Fruit fly (Drosophila melanogaster) whole organism, prepupa: ENCODE data around the gene CG11768.

Experiments
- Blimp-1 ChIP-seq: fragments of 200-800 bp; sonication (Bioruptor generic); optimal IDR thresholded peaks from 3 replicates; lab custom pipeline; 2017; ENCODE audit warnings: missing biosample characterization, missing genetic modification characterization, mild to moderate bottlenecking, moderate library complexity, missing genetic modification reagents
- CG11294 ChIP-seq: fragments of 200-800 bp; sonication (Bioruptor generic); IDR thresholded peaks from 2 replicates; pipeline ENCODE4 v1.3.6; 2022; ENCODE audit warnings: missing biosample characterization, missing genetic modification characterization
- CG11762 ChIP-seq: fragments of 200-800 bp; sonication (Bioruptor generic); optimal IDR thresholded peaks from 3 replicates; lab custom pipeline; 2016; ENCODE audit warnings: missing biosample characterization, missing genetic modification characterization; ENCODE audit not compliant: insufficient read depth
- CG11902 ChIP-seq: fragments of 200-800 bp; sonication (Bioruptor generic); optimal IDR thresholded peaks from 3 replicates; lab custom pipeline; 2016; ENCODE audit warnings: missing biosample characterization, missing genetic modification characterization
- CG15336 ChIP-seq: fragments of 200-800 bp; sonication (Bioruptor generic); IDR thresholded peaks from 2 replicates; pipeline ENCODE4 v1.3.6; 2022; ENCODE audit warnings: missing biosample characterization, missing genetic modification characterization
- CG3032 ChIP-seq: fragments of 200-800 bp; optimal IDR thresholded peaks from 2 replicates; lab custom pipeline; 2019; ENCODE audit warnings: missing biosample characterization, mild to moderate bottlenecking, missing genetic modification characterization, moderate library complexity
- CG31627 ChIP-seq: fragments of 200-800 bp; sonication (Bioruptor generic); optimal IDR thresholded peaks from 3 replicates; lab custom pipeline; 2016; ENCODE audit warnings: missing biosample characterization, missing genetic modification characterization
- CG34406 ChIP-seq: fragments of 200-800 bp; sonication (Bioruptor generic); optimal IDR thresholded peaks from 3 replicates; lab custom pipeline; 2016; ENCODE audit warnings: missing biosample characterization, missing genetic modification characterization
- CG4318 ChIP-seq: fragments of 200-800 bp; sonication (Bioruptor generic); optimal IDR thresholded peaks from 3 replicates; lab custom pipeline; 2017; ENCODE audit warnings: missing biosample characterization, mild to moderate bottlenecking, missing genetic modification characterization
- CG6163 ChIP-seq: fragments of 200-800 bp; sonication (Bioruptor generic); IDR thresholded peaks from 3 replicates; pipeline ENCODE4 v1.3.6; 2022; ENCODE audit warnings: missing biosample characterization, missing genetic modification characterization
- CG6276 ChIP-seq: fragments of 200-800 bp; sonication (Bioruptor generic); optimal IDR thresholded peaks from 2 replicates; lab custom pipeline; 2017; ENCODE audit warnings: missing biosample characterization, mild to moderate bottlenecking, missing genetic modification characterization
- CG6792 ChIP-seq: fragments of 200-800 bp; sonication (Bioruptor generic); optimal IDR thresholded peaks from 3 replicates; lab custom pipeline; 2016; ENCODE audit warnings: missing biosample characterization, missing genetic modification characterization
- CG7368 ChIP-seq: fragments of 200-800 bp; sonication (Bioruptor generic); optimal IDR thresholded peaks from 3 replicates; lab custom pipeline; 2016; ENCODE audit warnings: missing biosample characterization, missing genetic modification characterization
- CG8119 ChIP-seq: fragments of 200-800 bp; sonication (Bioruptor generic); IDR thresholded peaks from 3 replicates; pipeline ENCODE4 v1.3.6; 2022; ENCODE audit warnings: missing biosample characterization, missing genetic modification characterization
- CG8319 ChIP-seq: fragments of 200-800 bp; sonication (Bioruptor generic); optimal IDR thresholded peaks from 3 replicates; lab custom pipeline; 2016; ENCODE audit warnings: missing biosample characterization, missing genetic modification characterization
- CG8632 ChIP-seq: fragments of 200-800 bp; sonication (Bioruptor generic); optimal IDR thresholded peaks from 3 replicates; lab custom pipeline; 2016; ENCODE audit warnings: missing biosample characterization, missing genetic modification characterization
- CG9139 ChIP-seq: fragments of 200-800 bp; sonication (Bioruptor generic); optimal IDR thresholded peaks from 3 replicates; lab custom pipeline; 2017; ENCODE audit warnings: missing biosample characterization, mild to moderate bottlenecking, missing genetic modification characterization
- Eip93F ChIP-seq: fragments of 200-800 bp; sonication (Bioruptor generic); optimal IDR thresholded peaks from 2 replicates; lab custom pipeline; 2016; ENCODE audit warnings: missing biosample characterization, mild to moderate bottlenecking, missing genetic modification characterization
- Ets96B ChIP-seq: fragments of 200-800 bp; optimal IDR thresholded peaks from 2 replicates; lab custom pipeline; 2019; ENCODE audit warnings: missing biosample characterization, mild to moderate bottlenecking, missing genetic modification characterization, moderate library complexity
- Gug ChIP-seq: fragments of 200-800 bp; sonication (Bioruptor generic); IDR thresholded peaks from 2 replicates; pipeline ENCODE4 v1.3.6; 2022; ENCODE audit warnings: missing biosample characterization, missing genetic modification characterization
- Hr38 ChIP-seq: sonication (Bioruptor generic); optimal IDR thresholded peaks from 2 replicates; lab custom pipeline; 2016; ENCODE audit warnings: missing biosample characterization, missing genetic modification characterization
- Hr39 ChIP-seq: fragments of 200-800 bp; sonication (Bioruptor generic); optimal IDR thresholded peaks from 2 replicates; lab custom pipeline; 2016; ENCODE audit warnings: missing biosample characterization, missing genetic modification characterization
- Lpt ChIP-seq: fragments of 200-800 bp; sonication (Bioruptor generic); optimal IDR thresholded peaks from 3 replicates; lab custom pipeline; 2016; ENCODE audit warnings: missing biosample characterization, missing genetic modification characterization
- Met ChIP-seq: fragments of 200-800 bp; sonication (Bioruptor generic); optimal IDR thresholded peaks from 3 replicates; lab custom pipeline; 2016; ENCODE audit warnings: missing biosample characterization, missing genetic modification characterization
- OdsH ChIP-seq: fragments of 200-800 bp; sonication (Bioruptor generic); optimal IDR thresholded peaks from 3 replicates; lab custom pipeline; 2016; ENCODE audit warnings: missing biosample characterization, missing genetic modification characterization
- Smox ChIP-seq: fragments of 200-800 bp; sonication (Bioruptor generic); optimal IDR thresholded peaks from 3 replicates; lab custom pipeline; 2016; ENCODE audit warnings: missing biosample characterization, missing genetic modification characterization
- achi ChIP-seq: fragments of 200-800 bp; sonication (Bioruptor generic); optimal IDR thresholded peaks from 3 replicates; lab custom pipeline; 2016; ENCODE audit warnings: missing biosample characterization, missing genetic modification characterization
- acj6 ChIP-seq: fragments of 200-800 bp; sonication (Bioruptor generic); optimal IDR thresholded peaks from 3 replicates; lab custom pipeline; 2016; ENCODE audit warnings: missing biosample characterization, missing genetic modification characterization
- cyc ChIP-seq: fragments of 200-800 bp; sonication (Bioruptor generic); optimal IDR thresholded peaks from 3 replicates; lab custom pipeline; 2016; ENCODE audit warnings: missing biosample characterization, missing genetic modification characterization
- dsx ChIP-seq: fragments of 200-800 bp; optimal IDR thresholded peaks from 3 replicates; lab custom pipeline; 2019; ENCODE audit warnings: missing biosample characterization, mild to moderate bottlenecking, missing genetic modification characterization, moderate library complexity; ENCODE audit not compliant: poor library complexity, severe bottlenecking
- eg ChIP-seq: fragments of 200-800 bp; sonication (Bioruptor generic); IDR thresholded peaks from 3 replicates; pipeline ENCODE4 v1.3.6; 2022; ENCODE audit warnings: missing biosample characterization, missing genetic modification characterization
- esn ChIP-seq: fragments of 200-800 bp; sonication (Bioruptor generic); optimal IDR thresholded peaks from 2 replicates; lab custom pipeline; 2016; ENCODE audit warnings: missing biosample characterization, mild to moderate bottlenecking, missing genetic modification characterization, moderate library complexity
- fd59A ChIP-seq: fragments of 200-800 bp; sonication (Bioruptor generic); optimal IDR thresholded peaks from 2 replicates; lab custom pipeline; 2017; ENCODE audit warnings: missing biosample characterization, mild to moderate bottlenecking, missing genetic modification characterization, missing genetic modification reagents
- fkh ChIP-seq: fragments of 200-800 bp; sonication (Bioruptor generic); optimal IDR thresholded peaks from 3 replicates; lab custom pipeline; 2017; ENCODE audit warnings: missing biosample characterization, mild to moderate bottlenecking, missing genetic modification characterization, moderate library complexity
- lz ChIP-seq: fragments of 200-800 bp; sonication (Bioruptor generic); optimal IDR thresholded peaks from 3 replicates; lab custom pipeline; 2016; ENCODE audit warnings: missing biosample characterization, missing genetic modification characterization
- net ChIP-seq: fragments of 200-800 bp; sonication (Bioruptor generic); optimal IDR thresholded peaks from 3 replicates; lab custom pipeline; 2016; ENCODE audit warnings: missing biosample characterization, missing genetic modification characterization
- salr ChIP-seq, 2 experiments: fragments of 200-800 bp; sonication (Bioruptor generic); optimal IDR thresholded peaks; 3 replicates each; lab custom pipeline; 2016 to 2018; ENCODE audit warnings: missing biosample characterization in 2 of 2, missing genetic modification characterization in 2 of 2, mild to moderate bottlenecking in 1 of 2
- ss ChIP-seq, 2 experiments: fragments of 200-800 bp; sonication (Bioruptor generic); optimal IDR thresholded peaks; 2 replicates in 1 of 2; 3 replicates in 1 of 2; lab custom pipeline; 2017 to 2018; ENCODE audit warnings: mild to moderate bottlenecking in 2 of 2, missing biosample characterization in 2 of 2, missing genetic modification characterization in 2 of 2, moderate library complexity in 1 of 2
- svp ChIP-seq: fragments of 200-800 bp; sonication (Bioruptor generic); peaks from one replicate; lab custom pipeline; 2016; ENCODE audit warnings: missing biosample characterization, missing genetic modification characterization
- vri ChIP-seq: fragments of 200-800 bp; sonication (Bioruptor generic); optimal IDR thresholded peaks from 3 replicates; lab custom pipeline; 2016; ENCODE audit warnings: missing biosample characterization, mild to moderate bottlenecking, missing genetic modification characterization

CG11768 gene

dm6 chr3R:8731597-8732263, 36.3 kb downstream of the CG11768 start, which contains the start of the genes M1BP and CG8202 (continued):
- TF ChIP-seq net (no peak), ss (GFP tag; optimal IDR thresholded peaks at IDR 0.05; lab: Kevin White, UChicago) (no peak), Eip93F (GFP tag; lab: Kevin White, UChicago) (peak; percentile 44), OdsH (GFP tag; lab: Kevin White, UChicago) (peak; percentile 89), CG3032 (tag; lab: Kevin White, UChicago) (peak; percentile 91), CG8119 (GFP tag; lab: Robert Waterston, UW) (no peak; the same call in 1 of the 3 replicates), CG34406 (GFP tag; lab: Kevin White, UChicago) (peak; percentile 92), CG8632 (GFP tag; lab: Kevin White, UChicago) (peak; percentile 91), Hr38 (no peak)

dm6 chr3R:8729542-8729941, 38.5 kb downstream of the CG11768 start, which contains the start of gene ranshi:
Gene ranshi, minus strand, starts transcription at chr3R:8729693.
- no peak for TF ChIP-seq fkh
- TF ChIP-seq lz, result no peak
- TF ChIP-seq CG11902 (GFP tag; lab: Kevin White, UChicago), result no peak
- no peak for TF ChIP-seq CG31627 (GFP tag; lab: Kevin White, UChicago)
- TF ChIP-seq net, result no peak
- TF ChIP-seq acj6 (GFP tag; lab: Kevin White, UChicago), result no peak
- no peak for TF ChIP-seq Hr39 (GFP tag; lab: Kevin White, UChicago)
- TF ChIP-seq Gug, result no peak
- no peak for TF ChIP-seq CG8119 (GFP tag; lab: Robert Waterston, UW)
- TF ChIP-seq vri (GFP tag; lab: Kevin White, UChicago), result no peak
- TF ChIP-seq Blimp-1 (GFP tag; lab: Kevin White, UChicago), result no peak
- no peak for TF ChIP-seq CG15336 (GFP tag; lab: Robert Waterston, UW)
- no peak for TF ChIP-seq Lpt
- no peak for TF ChIP-seq CG6276 (GFP tag; lab: Kevin White, UChicago)

dm6 chr3R:8726632-8727031, 41.4 kb downstream of the CG11768 start, which contains the start of gene CG8159:
Gene CG8159, plus strand, starts transcription at chr3R:8726854.
- TF ChIP-seq dsx (GFP tag; lab: Kevin White, UChicago) (no peak), esn (GFP tag; lab: Kevin White, UChicago) (peak; percentile 25), acj6 (GFP tag; lab: Kevin White, UChicago) (no peak)

- no peak for TF ChIP-seq CG6792
- TF ChIP-seq Ets96B (tag; lab: Kevin White, UChicago), result no peak
- TF ChIP-seq CG9139 (GFP tag; lab: Kevin White, UChicago), result no peak
- TF ChIP-seq salr (GFP tag; optimal IDR thresholded peaks at IDR 0.05; lab: Kevin White, UChicago), result no peak
- no peak for TF ChIP-seq esn (GFP tag; lab: Kevin White, UChicago)
- TF ChIP-seq CG8119 (GFP tag; lab: Robert Waterston, UW), result no peak
- TF ChIP-seq cyc (GFP tag; lab: Kevin White, UChicago), result no peak
- TF ChIP-seq svp (GFP tag; lab: Kevin White, UChicago), result no peak
- no peak for TF ChIP-seq eg (GFP tag; lab: Robert Waterston, UW)
- no peak for TF ChIP-seq ss (GFP tag; optimal IDR thresholded peaks at IDR 0.05; lab: Kevin White, UChicago)
- TF ChIP-seq CG8632 (GFP tag; lab: Kevin White, UChicago), result no peak
- TF ChIP-seq acj6 (GFP tag; lab: Kevin White, UChicago), result no peak
These were observed 42.8 kb downstream of the CG11768 start, which contains the start of gene ouib for dm6 chr3R:8725179-8725578. Gene ouib, plus strand, starts transcription at chr3R:8725479.

- TF ChIP-seq CG4318 (GFP tag; lab: Kevin White, UChicago), result no peak
- no peak for TF ChIP-seq ss (GFP tag; optimal IDR thresholded peaks at IDR 0.05; lab: Kevin White, UChicago)
- TF ChIP-seq achi, result no peak
- TF ChIP-seq Met (GFP tag; lab: Kevin White, UChicago), result no peak
- no peak for TF ChIP-seq CG6163 (GFP tag; lab: Robert Waterston, UW)
- no peak for TF ChIP-seq CG11762 (GFP tag; lab: Kevin White, UChicago)
- TF ChIP-seq Ets96B (tag; lab: Kevin White, UChicago), result no peak
- TF ChIP-seq svp (GFP tag; lab: Kevin White, UChicago), result no peak
- TF ChIP-seq CG7368 (GFP tag; lab: Kevin White, UChicago), result no peak
- TF ChIP-seq CG8319, result no peak
- TF ChIP-seq Smox (GFP tag; lab: Kevin White, UChicago), result no peak
- TF ChIP-seq Eip93F (GFP tag; lab: Kevin White, UChicago), result no peak
- TF ChIP-seq fd59A (GFP tag; lab: Kevin White, UChicago), result no peak
- TF ChIP-seq net, result no peak
- TF ChIP-seq CG11294 (GFP tag; lab: Robert Waterston, UW), result no peak
These were observed 44.9 kb downstream of the CG11768 start, which contains the start of gene nom for dm6 chr3R:8722962-8723548. Gene nom, plus strand, starts transcription at chr3R:8723174.
